Fruit fly (Drosophila melanogaster) whole organism, wandering third instar larva: ENCODE measurements around the gene CG42764.

Source experiments
- Abd-B ChIP-seq: fragments of >200 bp; optimal IDR thresholded peaks from 2 replicates; lab custom pipeline; 2017; ENCODE audit warnings: missing biosample characterization, missing genetic modification characterization
- CG32264 ChIP-seq: fragments of 200-800 bp; sonication (Bioruptor generic); optimal IDR thresholded peaks from 2 replicates; lab custom pipeline; 2016; ENCODE audit warnings: missing biosample characterization, missing genetic modification characterization
- CG9705 ChIP-seq: fragments of 200-800 bp; sonication (Bioruptor generic); optimal IDR thresholded peaks from 2 replicates; lab custom pipeline; 2018; ENCODE audit warnings: missing biosample characterization, mild to moderate bottlenecking, missing genetic modification characterization
- Dfd ChIP-seq: fragments of >200 bp; optimal IDR thresholded peaks from 2 replicates; lab custom pipeline; 2017; ENCODE audit warnings: missing biosample characterization, missing genetic modification characterization
- Dif ChIP-seq: fragments of 200-275, 200-300 bp; sonication (Bioruptor generic); optimal IDR thresholded peaks from 2 replicates; lab custom pipeline; 2018; ENCODE audit warnings: missing biosample characterization, missing genetic modification characterization; ENCODE audit not compliant: partially characterized antibody
- GATAd ChIP-seq: sonication (Bioruptor generic); optimal IDR thresholded peaks from 2 replicates; lab custom pipeline; 2016; ENCODE audit warnings: missing biosample characterization, missing genetic modification characterization
- Hnf4 ChIP-seq: fragments of 200-800 bp; sonication (Bioruptor generic); optimal IDR thresholded peaks from 2 replicates; lab custom pipeline; 2016; ENCODE audit warnings: missing biosample characterization, mild to moderate bottlenecking, missing genetic modification characterization
- Hr78 ChIP-seq: fragments of >200 bp; optimal IDR thresholded peaks from 2 replicates; lab custom pipeline; 2017; ENCODE audit warnings: missing biosample characterization, missing genetic modification characterization
- Mio ChIP-seq: sonication (Bioruptor generic); optimal IDR thresholded peaks from 2 replicates; lab custom pipeline; 2016; ENCODE audit warnings: missing biosample characterization, missing genetic modification characterization
- Myc ChIP-seq: fragments of >200 bp; optimal IDR thresholded peaks from 2 replicates; lab custom pipeline; 2017
- N ChIP-seq: fragments of >200 bp; optimal IDR thresholded peaks from 2 replicates; lab custom pipeline; 2018; ENCODE audit warnings: missing biosample characterization, missing external identifiers, missing genetic modification characterization
- OdsH ChIP-seq: fragments of 200-800 bp; sonication (Bioruptor generic); optimal IDR thresholded peaks from 2 replicates; lab custom pipeline; 2016; ENCODE audit warnings: missing biosample characterization, mild to moderate bottlenecking, missing genetic modification characterization
- Rel ChIP-seq, 2 experiments: fragments of 200-800 bp; sonication (Bioruptor generic) in 1 of 2; optimal IDR thresholded peaks; 2 replicates in 1 of 2; 3 replicates in 1 of 2; lab custom pipeline; 2016 to 2019; ENCODE audit warnings: mild to moderate bottlenecking in 2 of 2, missing biosample characterization in 2 of 2, missing genetic modification characterization in 2 of 2, moderate library complexity in 1 of 2
- Sp1 ChIP-seq: fragments of 200-800 bp; sonication (Bioruptor generic); optimal IDR thresholded peaks from 3 replicates; lab custom pipeline; 2019; ENCODE audit warnings: missing biosample characterization, mild to moderate bottlenecking, missing genetic modification characterization, moderate library complexity
- Vsx2 ChIP-seq: fragments of 200-300, 225-300 bp; sonication (Bioruptor generic); optimal IDR thresholded peaks from 2 replicates; lab custom pipeline; 2018; ENCODE audit warnings: missing biosample characterization, missing genetic modification characterization; ENCODE audit not compliant: partially characterized antibody
- br ChIP-seq: fragments of 200-800 bp; sonication (Bioruptor generic); optimal IDR thresholded peaks from 2 replicates; lab custom pipeline; 2016; ENCODE audit warnings: missing biosample characterization, missing genetic modification characterization
- brk ChIP-seq: fragments of 200-800 bp; sonication (Bioruptor generic); optimal IDR thresholded peaks from 2 replicates; lab custom pipeline; 2016; ENCODE audit warnings: missing biosample characterization, mild to moderate bottlenecking, missing genetic modification characterization
- dl ChIP-seq, 2 experiments: fragments of 175-275, 200-275 bp in 1 of 2; fragments of 200-275 bp in 1 of 2; sonication (Bioruptor generic); optimal IDR thresholded peaks; lab custom pipeline; 2018; ENCODE audit warnings: mild to moderate bottlenecking in 2 of 2, missing biosample characterization in 2 of 2, missing genetic modification characterization in 2 of 2, moderate library complexity in 2 of 2; ENCODE audit not compliant: partially characterized antibody in 2 of 2, insufficient read depth in 1 of 2
- dmrt93B ChIP-seq: fragments of 200-800 bp; sonication (Bioruptor generic); optimal IDR thresholded peaks from 2 replicates; lab custom pipeline; 2018; ENCODE audit warnings: missing biosample characterization, mild to moderate bottlenecking, missing genetic modification characterization
- dsf ChIP-seq: sonication (Bioruptor generic); optimal IDR thresholded peaks from 2 replicates; lab custom pipeline; 2016; ENCODE audit warnings: missing biosample characterization, missing genetic modification characterization, borderline replicate concordance
- ey ChIP-seq: fragments of 200-800 bp; sonication (Bioruptor generic); optimal IDR thresholded peaks from 2 replicates; lab custom pipeline; 2016; ENCODE audit warnings: missing biosample characterization, missing genetic modification characterization
- foxo ChIP-seq, 2 experiments: fragments of 200-800 bp; sonication (Bioruptor generic); optimal IDR thresholded peaks; 2 replicates in 1 of 2; 3 replicates in 1 of 2; lab custom pipeline; 2016 to 2017; ENCODE audit warnings: missing biosample characterization in 2 of 2, missing genetic modification characterization in 2 of 2
- fru ChIP-seq: fragments of 200-800 bp; sonication (Bioruptor generic); optimal IDR thresholded peaks from 3 replicates; lab custom pipeline; 2016; ENCODE audit warnings: missing biosample characterization, mild to moderate bottlenecking, missing genetic modification characterization
- h ChIP-seq: fragments of 200-800 bp; sonication (Bioruptor generic); optimal IDR thresholded peaks from 3 replicates; lab custom pipeline; 2016; ENCODE audit warnings: missing biosample characterization, mild to moderate bottlenecking, missing genetic modification characterization
- jim ChIP-seq: fragments of 175-275, 200-325 bp; sonication (Bioruptor generic); optimal IDR thresholded peaks from 2 replicates; lab custom pipeline; 2016; ENCODE audit warnings: missing biosample characterization, mild to moderate bottlenecking, missing genetic modification characterization
- psq ChIP-seq: fragments of 200-800 bp; sonication (Bioruptor generic); optimal IDR thresholded peaks from 3 replicates; lab custom pipeline; 2017; ENCODE audit warnings: missing biosample characterization, mild to moderate bottlenecking, missing genetic modification characterization, moderate library complexity
- rgr ChIP-seq: fragments of 200-800 bp; sonication (Bioruptor generic); optimal IDR thresholded peaks from 3 replicates; lab custom pipeline; 2016; ENCODE audit warnings: missing biosample characterization, mild to moderate bottlenecking, missing genetic modification characterization
- sage ChIP-seq: fragments of 200-800 bp; sonication (Bioruptor generic); optimal IDR thresholded peaks from 2 replicates; lab custom pipeline; 2016; ENCODE audit warnings: missing biosample characterization, mild to moderate bottlenecking, missing genetic modification characterization
- sv ChIP-seq: fragments of 200-800 bp; sonication (Bioruptor generic); optimal IDR thresholded peaks from 3 replicates; lab custom pipeline; 2016; ENCODE audit warnings: missing biosample characterization, missing genetic modification characterization
- tai ChIP-seq: sonication (Bioruptor generic); optimal IDR thresholded peaks from 2 replicates; lab custom pipeline; 2016; ENCODE audit warnings: missing biosample characterization, missing genetic modification characterization
- usp ChIP-seq: fragments of >200 bp; optimal IDR thresholded peaks from 2 replicates; lab custom pipeline; 2017; ENCODE audit warnings: missing biosample characterization, missing genetic modification characterization
- woc ChIP-seq: sonication (Bioruptor generic); optimal IDR thresholded peaks from 2 replicates; lab custom pipeline; 2016; ENCODE audit warnings: missing biosample characterization, mild to moderate bottlenecking, missing genetic modification characterization

CG42764 gene

DNA sequence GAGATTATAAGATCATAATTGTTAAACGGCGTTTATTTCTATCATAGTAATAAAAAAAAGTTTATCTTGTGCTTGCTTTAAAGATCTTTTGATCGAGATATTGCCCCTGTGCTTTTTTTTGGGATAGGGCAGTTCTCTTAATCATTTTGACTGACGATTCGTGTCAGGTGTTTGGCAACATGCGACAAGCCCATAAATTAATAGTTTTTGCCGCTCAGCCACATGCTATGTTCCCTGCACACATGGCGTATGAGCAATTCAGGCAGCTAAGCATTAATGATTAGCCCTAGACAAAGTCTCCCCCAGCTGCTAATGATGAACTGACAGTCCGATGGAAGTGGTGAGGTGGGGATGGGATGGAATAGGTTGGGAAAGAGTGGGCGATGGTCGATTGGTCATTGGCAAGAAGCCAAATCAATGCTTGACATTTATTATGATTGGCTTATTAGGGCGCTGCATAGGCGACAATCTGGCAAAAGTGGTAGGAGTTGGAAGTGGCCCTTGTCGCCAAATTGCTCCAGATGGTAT lies 24.9 kb downstream of the CG42764 start:
- no peak for TF ChIP-seq sage
- TF ChIP-seq Mio: no peak
- TF ChIP-seq Abd-B (GFP tag; lab: Kevin White, UChicago): no peak
- no peak for TF ChIP-seq CG9705 (GFP tag; lab: Kevin White, UChicago)

DNA sequence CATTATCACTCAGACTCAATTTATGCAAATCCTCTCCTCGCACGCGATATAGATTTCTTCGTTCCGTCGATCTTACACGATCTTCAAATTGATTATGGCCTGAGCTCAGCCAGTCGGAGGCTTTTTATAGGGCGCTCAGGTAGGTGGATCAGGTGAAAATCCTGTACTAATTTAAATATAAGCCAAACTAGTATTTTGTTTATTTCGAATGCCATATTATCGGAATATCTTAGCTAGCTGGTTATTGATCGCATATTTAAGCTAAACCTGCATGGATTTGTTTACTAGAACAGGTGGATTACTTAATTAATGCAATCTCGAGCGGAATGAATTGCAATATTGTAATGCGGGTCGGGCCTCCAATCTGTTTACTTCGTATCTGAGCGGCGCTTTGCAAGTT lies 26.1 kb downstream of the CG42764 start, which contains the start of gene Hpd:
TSS of gene Hpd (minus strand) at position 101 of the 400 bp plus-strand sequence.
- TF ChIP-seq jim (GFP tag; lab: Kevin White, UChicago) (no peak), h (GFP tag; lab: Kevin White, UChicago) (no peak), CG32264 (no peak), woc (GFP tag; lab: Kevin White, UChicago) (no peak), br (GFP tag; lab: Kevin White, UChicago) (no peak), Dfd (GFP tag; lab: Kevin White, UChicago) (no peak), Sp1 (GFP tag; lab: Kevin White, UChicago) (no peak), GATAd (GFP tag; lab: Kevin White, UChicago) (no peak), brk (no peak), OdsH (GFP tag; lab: Kevin White, UChicago) (no peak), Dif (GFP tag; lab: Kevin White, UChicago) (no peak), psq (GFP tag; lab: Kevin White, UChicago) (no peak), Myc (lab: Kevin White, UChicago) (no peak), Vsx2 (GFP tag; lab: Kevin White, UChicago) (no peak)

DNA sequence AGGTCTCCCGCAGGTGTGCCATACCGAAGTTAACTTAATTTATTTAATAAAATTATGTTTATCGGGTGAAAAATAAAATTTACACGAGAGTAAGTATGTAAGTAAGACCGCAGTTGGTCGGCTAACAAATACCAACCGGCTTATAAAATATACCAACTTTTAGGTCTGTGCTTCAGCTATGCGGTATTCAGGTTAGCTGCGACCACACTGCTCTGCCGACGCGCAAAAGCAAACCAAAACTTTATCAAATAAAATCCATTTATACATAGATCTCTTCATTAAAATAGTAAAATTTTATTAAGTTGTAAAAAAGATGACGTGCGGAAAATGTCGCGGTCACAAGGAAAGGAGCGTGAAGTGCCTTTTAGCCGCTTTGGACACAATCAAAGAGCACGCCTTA lies 29.8 kb downstream of the CG42764 start, which contains the start of the genes mRpL15 and CtIP:
TSS of gene mRpL15 (minus strand) at position 141 of the 400 bp plus-strand sequence.
TSS of gene CtIP (plus strand) at position 182 of the 400 bp plus-strand sequence.
- no peak for TF ChIP-seq Hnf4 (GFP tag; lab: Kevin White, UChicago)
- TF ChIP-seq sage: peak; percentile 71

DNA sequence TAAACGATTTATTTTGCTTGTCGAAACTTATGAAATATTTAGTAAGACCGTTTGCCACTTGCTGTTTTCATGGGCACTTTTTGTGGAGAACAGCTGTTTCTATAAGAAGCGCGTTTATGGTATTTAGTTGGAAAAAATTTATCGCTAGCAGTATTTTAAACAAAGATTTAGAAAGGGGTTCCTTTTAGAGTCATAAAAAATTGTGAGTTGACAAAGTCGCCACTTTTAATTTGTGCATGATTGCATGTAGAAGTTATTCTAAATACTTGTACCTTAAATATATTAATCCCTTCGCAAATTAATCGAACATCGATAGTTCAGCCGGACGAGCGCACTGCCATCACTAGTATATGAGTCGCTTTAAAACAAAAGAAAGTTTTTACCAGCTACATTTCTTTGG lies 33.5 kb downstream of the CG42764 start, which contains the start of the genes Las and Psn:
TSS of gene Las (minus strand) at position 65 of the 400 bp plus-strand sequence.
TSS of gene Psn (plus strand) at position 172 of the 400 bp plus-strand sequence.
- peak; percentile 31 for TF ChIP-seq CG32264
- TF ChIP-seq Rel (GFP tag; optimal IDR thresholded peaks at IDR 0.05; lab: Kevin White, UChicago): no peak
- TF ChIP-seq Rel (tag; optimal IDR thresholded peaks at IDR 0.05; lab: Kevin White, UChicago): no peak
- no peak for TF ChIP-seq jim (GFP tag; lab: Kevin White, UChicago)
- peak; percentile 10 for TF ChIP-seq dsf (GFP tag; lab: Kevin White, UChicago)
- TF ChIP-seq usp: no peak

DNA sequence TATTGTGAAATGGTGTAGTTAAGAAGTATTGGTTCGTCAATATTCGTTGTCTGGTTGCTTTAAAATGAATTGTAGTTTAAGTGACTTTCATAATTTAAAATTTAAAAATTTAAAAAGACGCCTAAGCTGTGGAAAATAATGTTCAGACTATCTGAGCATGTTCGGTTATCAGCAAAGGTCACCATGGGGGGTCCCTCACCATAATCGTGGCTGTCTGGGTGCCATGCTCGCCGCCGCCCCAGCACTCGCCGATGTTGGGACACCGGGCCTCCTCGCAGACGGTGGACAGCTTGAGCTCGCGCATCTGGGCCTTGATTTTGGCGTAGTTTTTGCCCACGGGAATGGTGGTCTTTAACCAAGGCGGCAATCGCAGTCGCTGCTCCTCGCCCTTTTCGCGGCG lies 34.2 kb downstream of the CG42764 start:
- TF ChIP-seq brk: no peak
- no peak for TF ChIP-seq CG32264
- TF ChIP-seq N: no peak
- no peak for TF ChIP-seq dmrt93B (GFP tag; lab: Kevin White, UChicago)
- TF ChIP-seq tai (GFP tag; lab: Kevin White, UChicago): no peak
- no peak for TF ChIP-seq ey
- no peak for TF ChIP-seq Hr78 (GFP tag; lab: Kevin White, UChicago)
- no peak for TF ChIP-seq sv (GFP tag; lab: Kevin White, UChicago)
- no peak for TF ChIP-seq usp

DNA sequence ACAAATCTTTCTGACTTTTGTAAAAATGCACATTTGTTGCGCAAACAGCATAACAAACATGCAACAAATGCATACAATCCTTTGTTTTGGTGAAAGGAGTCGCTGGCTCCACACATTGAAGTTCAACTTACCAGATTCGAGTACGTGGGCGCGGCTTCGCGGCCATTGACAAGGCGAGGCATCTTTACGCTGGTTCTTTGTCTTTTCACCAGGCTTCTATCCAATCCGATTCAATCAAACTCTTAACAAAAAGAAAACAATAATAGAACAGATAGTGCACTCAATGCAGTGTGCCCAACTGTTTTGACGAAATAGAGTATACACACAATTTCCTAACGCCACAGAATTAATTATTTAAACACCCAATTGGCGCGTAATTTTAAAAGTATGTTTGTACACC lies 35.7 kb downstream of the CG42764 start, which contains the start of gene CG5262:
TSS of gene CG5262 (minus strand) at position 294 of the 400 bp plus-strand sequence.
- TF ChIP-seq Rel (GFP tag; optimal IDR thresholded peaks at IDR 0.05; lab: Kevin White, UChicago): no peak
- peak; percentile 15 for TF ChIP-seq Rel (tag; optimal IDR thresholded peaks at IDR 0.05; lab: Kevin White, UChicago)
- TF ChIP-seq Abd-B (GFP tag; lab: Kevin White, UChicago): no peak

DNA sequence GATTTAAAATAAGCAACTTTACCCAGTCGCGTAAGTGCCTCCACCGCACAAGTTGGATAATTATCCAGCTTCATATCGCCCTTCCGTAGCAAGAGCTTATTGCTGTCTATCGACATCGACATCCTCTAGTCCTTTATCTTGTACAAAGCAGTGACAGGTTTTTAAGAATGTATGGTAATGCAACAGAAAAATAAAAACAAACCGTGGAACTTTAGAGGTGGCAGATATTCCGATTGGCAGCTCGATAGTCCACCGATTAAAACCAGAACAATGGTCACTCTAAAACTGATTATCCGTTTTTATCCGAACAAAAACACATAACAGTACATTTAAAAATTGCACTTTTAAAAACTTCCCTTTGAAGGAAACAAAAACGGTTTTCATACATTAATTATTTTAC lies 38.4 kb downstream of the CG42764 start, which contains the start of gene CG5274:
TSS of gene CG5274 (minus strand) at position 218 of the 400 bp plus-strand sequence.
- TF ChIP-seq rgr (GFP tag; lab: Kevin White, UChicago) (no peak), Rel (GFP tag; optimal IDR thresholded peaks at IDR 0.05; lab: Kevin White, UChicago) (no peak), Rel (tag; optimal IDR thresholded peaks at IDR 0.05; lab: Kevin White, UChicago) (no peak), Dif (GFP tag; lab: Kevin White, UChicago) (no peak), sage (no peak), jim (GFP tag; lab: Kevin White, UChicago) (no peak), h (GFP tag; lab: Kevin White, UChicago) (no peak), dsf (GFP tag; lab: Kevin White, UChicago) (no peak), woc (GFP tag; lab: Kevin White, UChicago) (no peak), foxo (GFP tag; optimal IDR thresholded peaks at IDR 0.05; lab: Kevin White, UChicago) (no peak), Myc (lab: Kevin White, UChicago) (no peak), Dfd (GFP tag; lab: Kevin White, UChicago) (no peak), dl (GFP tag; optimal IDR thresholded peaks at IDR 0.05; lab: Kevin White, UChicago; ENCODE audit: insufficient read depth in 1 of 2, partially characterized antibody in 2 of 2) (no peak), CG32264 (no peak), fru (GFP tag; lab: Kevin White, UChicago) (no peak)
